Fruit fly (Drosophila melanogaster) whole organism, wandering third instar larva: ENCODE data around the gene CG14321.

Source experiments
- Abd-B ChIP-seq: fragments of >200 bp; optimal IDR thresholded peaks from 2 replicates; lab custom pipeline; 2017; ENCODE audit warnings: missing biosample characterization, missing genetic modification characterization
- CG32264 ChIP-seq: fragments of 200-800 bp; sonication (Bioruptor generic); optimal IDR thresholded peaks from 2 replicates; lab custom pipeline; 2016; ENCODE audit warnings: missing biosample characterization, missing genetic modification characterization
- CG9705 ChIP-seq: fragments of 200-800 bp; sonication (Bioruptor generic); optimal IDR thresholded peaks from 2 replicates; lab custom pipeline; 2018; ENCODE audit warnings: missing biosample characterization, mild to moderate bottlenecking, missing genetic modification characterization
- CrebA ChIP-seq: fragments of 200-800 bp; sonication (Bioruptor generic); optimal IDR thresholded peaks from 2 replicates; lab custom pipeline; 2016; ENCODE audit warnings: missing biosample characterization, mild to moderate bottlenecking, missing genetic modification characterization, borderline replicate concordance
- Dfd ChIP-seq: fragments of >200 bp; optimal IDR thresholded peaks from 2 replicates; lab custom pipeline; 2017; ENCODE audit warnings: missing biosample characterization, missing genetic modification characterization
- Dif ChIP-seq: fragments of 200-275, 200-300 bp; sonication (Bioruptor generic); optimal IDR thresholded peaks from 2 replicates; lab custom pipeline; 2018; ENCODE audit warnings: missing biosample characterization, missing genetic modification characterization; ENCODE audit not compliant: partially characterized antibody
- GATAd ChIP-seq: sonication (Bioruptor generic); optimal IDR thresholded peaks from 2 replicates; lab custom pipeline; 2016; ENCODE audit warnings: missing biosample characterization, missing genetic modification characterization
- HLH106 ChIP-seq: fragments of 200-800 bp; optimal IDR thresholded peaks from 3 replicates; lab custom pipeline; 2019; ENCODE audit warnings: missing biosample characterization, mild to moderate bottlenecking, missing genetic modification characterization, moderate library complexity
- Hnf4 ChIP-seq: fragments of 200-800 bp; sonication (Bioruptor generic); optimal IDR thresholded peaks from 2 replicates; lab custom pipeline; 2016; ENCODE audit warnings: missing biosample characterization, mild to moderate bottlenecking, missing genetic modification characterization
- Hr78 ChIP-seq: fragments of >200 bp; optimal IDR thresholded peaks from 2 replicates; lab custom pipeline; 2017; ENCODE audit warnings: missing biosample characterization, missing genetic modification characterization
- Hr83 ChIP-seq: fragments of 200-300 bp; sonication (Bioruptor generic); optimal IDR thresholded peaks from 2 replicates; lab custom pipeline; 2016; ENCODE audit warnings: missing biosample characterization, mild to moderate bottlenecking, missing genetic modification characterization, moderate library complexity; ENCODE audit not compliant: poor library complexity, severe bottlenecking
- Jra ChIP-seq: sonication (Bioruptor generic); optimal IDR thresholded peaks from 2 replicates; lab custom pipeline; 2016; ENCODE audit warnings: missing biosample characterization, missing genetic modification characterization
- Myc ChIP-seq: fragments of >200 bp; optimal IDR thresholded peaks from 2 replicates; lab custom pipeline; 2017
- N ChIP-seq: fragments of >200 bp; optimal IDR thresholded peaks from 2 replicates; lab custom pipeline; 2018; ENCODE audit warnings: missing biosample characterization, missing external identifiers, missing genetic modification characterization
- OdsH ChIP-seq: fragments of 200-800 bp; sonication (Bioruptor generic); optimal IDR thresholded peaks from 2 replicates; lab custom pipeline; 2016; ENCODE audit warnings: missing biosample characterization, mild to moderate bottlenecking, missing genetic modification characterization
- Rel ChIP-seq, 2 experiments: fragments of 200-800 bp; sonication (Bioruptor generic) in 1 of 2; optimal IDR thresholded peaks; 2 replicates in 1 of 2; 3 replicates in 1 of 2; lab custom pipeline; 2016 to 2019; ENCODE audit warnings: mild to moderate bottlenecking in 2 of 2, missing biosample characterization in 2 of 2, missing genetic modification characterization in 2 of 2, moderate library complexity in 1 of 2
- Sp1 ChIP-seq: fragments of 200-800 bp; sonication (Bioruptor generic); optimal IDR thresholded peaks from 3 replicates; lab custom pipeline; 2019; ENCODE audit warnings: missing biosample characterization, mild to moderate bottlenecking, missing genetic modification characterization, moderate library complexity
- Vsx2 ChIP-seq: fragments of 200-300, 225-300 bp; sonication (Bioruptor generic); optimal IDR thresholded peaks from 2 replicates; lab custom pipeline; 2018; ENCODE audit warnings: missing biosample characterization, missing genetic modification characterization; ENCODE audit not compliant: partially characterized antibody
- dl ChIP-seq, 2 experiments: fragments of 175-275, 200-275 bp in 1 of 2; fragments of 200-275 bp in 1 of 2; sonication (Bioruptor generic); optimal IDR thresholded peaks; lab custom pipeline; 2018; ENCODE audit warnings: mild to moderate bottlenecking in 2 of 2, missing biosample characterization in 2 of 2, missing genetic modification characterization in 2 of 2, moderate library complexity in 2 of 2; ENCODE audit not compliant: partially characterized antibody in 2 of 2, insufficient read depth in 1 of 2
- dmrt93B ChIP-seq: fragments of 200-800 bp; sonication (Bioruptor generic); optimal IDR thresholded peaks from 2 replicates; lab custom pipeline; 2018; ENCODE audit warnings: missing biosample characterization, mild to moderate bottlenecking, missing genetic modification characterization
- dsf ChIP-seq: sonication (Bioruptor generic); optimal IDR thresholded peaks from 2 replicates; lab custom pipeline; 2016; ENCODE audit warnings: missing biosample characterization, missing genetic modification characterization, borderline replicate concordance
- ey ChIP-seq: fragments of 200-800 bp; sonication (Bioruptor generic); optimal IDR thresholded peaks from 2 replicates; lab custom pipeline; 2016; ENCODE audit warnings: missing biosample characterization, missing genetic modification characterization
- foxo ChIP-seq, 2 experiments: fragments of 200-800 bp; sonication (Bioruptor generic); optimal IDR thresholded peaks; 2 replicates in 1 of 2; 3 replicates in 1 of 2; lab custom pipeline; 2016 to 2017; ENCODE audit warnings: missing biosample characterization in 2 of 2, missing genetic modification characterization in 2 of 2
- fru ChIP-seq: fragments of 200-800 bp; sonication (Bioruptor generic); optimal IDR thresholded peaks from 3 replicates; lab custom pipeline; 2016; ENCODE audit warnings: missing biosample characterization, mild to moderate bottlenecking, missing genetic modification characterization
- h ChIP-seq: fragments of 200-800 bp; sonication (Bioruptor generic); optimal IDR thresholded peaks from 3 replicates; lab custom pipeline; 2016; ENCODE audit warnings: missing biosample characterization, mild to moderate bottlenecking, missing genetic modification characterization
- jim ChIP-seq: fragments of 175-275, 200-325 bp; sonication (Bioruptor generic); optimal IDR thresholded peaks from 2 replicates; lab custom pipeline; 2016; ENCODE audit warnings: missing biosample characterization, mild to moderate bottlenecking, missing genetic modification characterization
- lola ChIP-seq: fragments of >200 bp; optimal IDR thresholded peaks from 2 replicates; lab custom pipeline; 2017; ENCODE audit warnings: missing biosample characterization, missing genetic modification characterization
- pan ChIP-seq: fragments of >200 bp; optimal IDR thresholded peaks from 2 replicates; lab custom pipeline; 2017
- psq ChIP-seq: fragments of 200-800 bp; sonication (Bioruptor generic); optimal IDR thresholded peaks from 3 replicates; lab custom pipeline; 2017; ENCODE audit warnings: missing biosample characterization, mild to moderate bottlenecking, missing genetic modification characterization, moderate library complexity
- rgr ChIP-seq: fragments of 200-800 bp; sonication (Bioruptor generic); optimal IDR thresholded peaks from 3 replicates; lab custom pipeline; 2016; ENCODE audit warnings: missing biosample characterization, mild to moderate bottlenecking, missing genetic modification characterization
- sage ChIP-seq: fragments of 200-800 bp; sonication (Bioruptor generic); optimal IDR thresholded peaks from 2 replicates; lab custom pipeline; 2016; ENCODE audit warnings: missing biosample characterization, mild to moderate bottlenecking, missing genetic modification characterization
- sv ChIP-seq: fragments of 200-800 bp; sonication (Bioruptor generic); optimal IDR thresholded peaks from 3 replicates; lab custom pipeline; 2016; ENCODE audit warnings: missing biosample characterization, missing genetic modification characterization
- tai ChIP-seq: sonication (Bioruptor generic); optimal IDR thresholded peaks from 2 replicates; lab custom pipeline; 2016; ENCODE audit warnings: missing biosample characterization, missing genetic modification characterization
- usp ChIP-seq: fragments of >200 bp; optimal IDR thresholded peaks from 2 replicates; lab custom pipeline; 2017; ENCODE audit warnings: missing biosample characterization, missing genetic modification characterization
- woc ChIP-seq: sonication (Bioruptor generic); optimal IDR thresholded peaks from 2 replicates; lab custom pipeline; 2016; ENCODE audit warnings: missing biosample characterization, mild to moderate bottlenecking, missing genetic modification characterization

CG14321 gene

dm6 chr3R:17733261-17733660, at the start of gene CG14321:
TSS of gene CG14321 (plus strand) at chr3R:17733598.
- TF ChIP-seq woc (GFP tag; lab: Kevin White, UChicago) (no peak), Abd-B (GFP tag; lab: Kevin White, UChicago) (no peak), Dif (GFP tag; lab: Kevin White, UChicago) (no peak), Hr78 (GFP tag; lab: Kevin White, UChicago) (no peak), sv (GFP tag; lab: Kevin White, UChicago) (no peak), Dfd (GFP tag; lab: Kevin White, UChicago) (no peak), CrebA (GFP tag; lab: Kevin White, UChicago) (no peak), h (GFP tag; lab: Kevin White, UChicago) (no peak), lola (no peak), OdsH (no peak), dsf (GFP tag; lab: Kevin White, UChicago) (no peak), psq (GFP tag; lab: Kevin White, UChicago) (no peak), fru (GFP tag; lab: Kevin White, UChicago) (no peak), CG32264 (no peak), tai (GFP tag; lab: Kevin White, UChicago) (no peak)

- no peak for TF ChIP-seq dl (GFP tag; optimal IDR thresholded peaks at IDR 0.05; lab: Kevin White, UChicago; ENCODE audit: insufficient read depth in 1 of 2, partially characterized antibody in 2 of 2)
- no peak for TF ChIP-seq lola
- no peak for TF ChIP-seq GATAd (GFP tag; lab: Kevin White, UChicago)
- no peak for TF ChIP-seq tai (GFP tag; lab: Kevin White, UChicago)
- TF ChIP-seq Vsx2 = no peak
- TF ChIP-seq sage (GFP tag; lab: Kevin White, UChicago) = peak; percentile 49
- TF ChIP-seq pan (lab: Kevin White, UChicago) = no peak
- TF ChIP-seq woc (GFP tag; lab: Kevin White, UChicago) = no peak
- TF ChIP-seq Jra (GFP tag; lab: Kevin White, UChicago) = peak; percentile 56
- no peak for TF ChIP-seq CG32264
- no peak for TF ChIP-seq jim (GFP tag; lab: Kevin White, UChicago)
- peak; percentile 20 for TF ChIP-seq HLH106
- TF ChIP-seq dsf (GFP tag; lab: Kevin White, UChicago) = no peak
- TF ChIP-seq Sp1 = no peak
- no peak for TF ChIP-seq Abd-B (GFP tag; lab: Kevin White, UChicago)
- peak; percentile 11 for TF ChIP-seq Myc (lab: Kevin White, UChicago)
- TF ChIP-seq N (GFP tag; lab: Kevin White, UChicago) = no peak
- TF ChIP-seq usp (GFP tag; lab: Kevin White, UChicago) = no peak
- TF ChIP-seq CG9705 (GFP tag; lab: Kevin White, UChicago) = no peak
- no peak for TF ChIP-seq Dfd (GFP tag; lab: Kevin White, UChicago)
- TF ChIP-seq dmrt93B (GFP tag; lab: Kevin White, UChicago) = no peak
- TF ChIP-seq Hnf4 (GFP tag; lab: Kevin White, UChicago) = no peak
- no peak for TF ChIP-seq fru (GFP tag; lab: Kevin White, UChicago)
- no peak for TF ChIP-seq sv (GFP tag; lab: Kevin White, UChicago)
- no peak for TF ChIP-seq rgr
- TF ChIP-seq OdsH = no peak
Measured at dm6 chr3R:17684854-17685253, 48.5 kb upstream of the CG14321 start, which contains the start of the genes CG31251 and CG31360. TSS of gene CG31251 (minus strand) at chr3R:17684915. TSS of gene CG31360 (plus strand) at chr3R:17685097.

dm6 chr3R:17686875-17687274, 46.5 kb upstream of the CG14321 start, which contains the start of gene CG31249:
TSS of gene CG31249 (minus strand) at chr3R:17687071.
- TF ChIP-seq Abd-B (GFP tag; lab: Kevin White, UChicago) = no peak
- TF ChIP-seq GATAd (GFP tag; lab: Kevin White, UChicago) = no peak
- TF ChIP-seq HLH106 = peak; percentile 43
- no peak for TF ChIP-seq psq (GFP tag; lab: Kevin White, UChicago)
- TF ChIP-seq ey (GFP tag; lab: Kevin White, UChicago) = peak; percentile 15
- TF ChIP-seq Rel (GFP tag; optimal IDR thresholded peaks at IDR 0.05; lab: Kevin White, UChicago) = no peak
- peak; percentile 71 for TF ChIP-seq Rel (tag; optimal IDR thresholded peaks at IDR 0.05; lab: Kevin White, UChicago)

DNA sequence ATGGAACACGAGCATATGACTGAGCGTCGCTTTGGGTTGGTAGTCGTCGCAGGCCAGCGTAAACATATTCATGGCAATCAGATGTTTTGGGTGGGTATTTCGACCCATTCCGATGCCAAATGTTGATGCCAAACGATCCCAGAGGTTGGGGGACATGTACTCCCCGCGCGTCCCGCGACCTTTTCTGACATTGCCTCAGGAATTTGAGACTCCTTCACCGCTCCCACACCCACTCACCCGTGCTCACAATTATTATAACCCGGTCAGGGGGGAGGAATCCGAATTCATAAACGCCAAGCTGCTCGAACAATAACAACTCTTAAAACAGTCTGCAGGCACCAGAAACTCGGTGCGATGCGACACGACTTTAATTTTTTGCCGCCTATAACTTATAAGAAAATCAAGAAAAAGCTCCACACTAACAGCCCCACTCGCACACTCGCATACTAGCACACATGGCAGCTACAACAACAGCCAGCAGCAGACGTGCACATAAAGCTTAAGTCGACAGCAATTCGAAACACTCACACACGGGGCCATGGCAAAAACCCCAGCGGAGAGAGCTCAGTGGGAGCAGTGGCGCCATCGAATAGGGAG, 33.4 kb upstream of the CG14321 start:
- no peak for TF ChIP-seq foxo (GFP tag; optimal IDR thresholded peaks at IDR 0.05; lab: Kevin White, UChicago)
- TF ChIP-seq Dif (GFP tag; lab: Kevin White, UChicago) = peak; percentile 57
- TF ChIP-seq Vsx2 = no peak
- TF ChIP-seq Hr83 (GFP tag; lab: Kevin White, UChicago) = peak; percentile 76
- peak; percentile 89 for TF ChIP-seq Rel (GFP tag; optimal IDR thresholded peaks at IDR 0.05; lab: Kevin White, UChicago)
- TF ChIP-seq Rel (tag; optimal IDR thresholded peaks at IDR 0.05; lab: Kevin White, UChicago) = no peak
- TF ChIP-seq dmrt93B (GFP tag; lab: Kevin White, UChicago) = no peak
- TF ChIP-seq usp (GFP tag; lab: Kevin White, UChicago) = no peak
- TF ChIP-seq GATAd (GFP tag; lab: Kevin White, UChicago) = no peak
- TF ChIP-seq N (GFP tag; lab: Kevin White, UChicago) = no peak
- TF ChIP-seq lola = no peak
- no peak for TF ChIP-seq CrebA (GFP tag; lab: Kevin White, UChicago)
- TF ChIP-seq Myc (lab: Kevin White, UChicago) = no peak
- TF ChIP-seq Sp1 = no peak
- no peak for TF ChIP-seq jim (GFP tag; lab: Kevin White, UChicago)
- no peak for TF ChIP-seq Abd-B (GFP tag; lab: Kevin White, UChicago)
